Fruit fly (Drosophila melanogaster): ENCODE results near the gene CG32107.

DNA sequence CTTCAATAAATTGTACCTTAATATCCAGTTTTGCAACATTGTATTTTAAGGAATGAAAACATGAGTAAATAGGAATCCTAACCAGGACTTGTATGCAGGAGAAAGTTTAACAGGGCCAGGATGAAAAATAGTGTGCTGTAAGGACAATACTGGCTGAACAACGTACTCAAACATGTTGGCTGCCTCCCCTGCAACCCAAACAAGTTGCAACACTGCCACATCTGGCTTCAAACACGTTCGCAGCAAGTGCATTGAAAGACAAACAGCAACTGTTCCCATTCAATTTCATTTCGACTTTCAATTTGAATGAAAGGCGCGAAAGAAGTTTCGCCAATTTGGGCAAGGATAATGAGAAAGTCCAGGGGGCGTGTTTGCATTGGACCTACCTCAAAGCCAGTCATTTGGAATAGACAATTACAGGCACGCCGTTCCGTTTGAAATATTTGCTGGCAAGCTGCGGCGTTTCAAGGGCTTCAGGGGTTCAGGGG lies 6.9 kb upstream of the CG32107 start:
- TF ChIP-seq psq (GFP tag; optimal IDR thresholded peaks at IDR 0.05): no peak
- TF ChIP-seq OdsH (GFP tag; optimal IDR thresholded peaks at IDR 0.05): no peak
- no peak for TF ChIP-seq Jra (GFP tag; optimal IDR thresholded peaks at IDR 0.05)
- no peak for TF ChIP-seq fru (GFP tag; optimal IDR thresholded peaks at IDR 0.05)
- no peak for TF ChIP-seq br (GFP tag; optimal IDR thresholded peaks at IDR 0.05)
- TF ChIP-seq Hr83 (GFP tag; optimal IDR thresholded peaks at IDR 0.05; ENCODE audit: poor library complexity, severe bottlenecking): no peak
- no peak for TF ChIP-seq CrebA (GFP tag; optimal IDR thresholded peaks at IDR 0.05; ENCODE audit: borderline replicate concordance)

All from whole organism, wandering third instar larva.